Worm (Caenorhabditis elegans): ENCODE results near the gene F59C12.4.

The F59C12.4 gene

ce11 chrX:16602457-16602856 lies at the start of gene F59C12.4:
Gene F59C12.4, minus strand, starts transcription at chrX:16602622.
- TF ChIP-seq elt-4 (tag; optimal IDR thresholded peaks at IDR 0.05): no peak
- TF ChIP-seq ceh-2 (tag; optimal IDR thresholded peaks at IDR 0.05): no peak
- peak; percentile 59 for TF ChIP-seq sox-2 (GFP tag; IDR thresholded peaks at IDR 0.05)
- TF ChIP-seq unc-86 (tag; optimal IDR thresholded peaks at IDR 0.05): peak; percentile 28
- TF ChIP-seq sdc-2 (tag; optimal IDR thresholded peaks at IDR 0.05): peak; percentile 38
- TF ChIP-seq zip-5 (tag; optimal IDR thresholded peaks at IDR 0.05): no peak
- no peak for TF ChIP-seq unc-3 (GFP tag; conservative IDR thresholded peaks at IDR 0.05)
- TF ChIP-seq unc-3 (tag; optimal IDR thresholded peaks at IDR 0.05): no peak
- no peak for TF ChIP-seq unc-42 (tag; optimal IDR thresholded peaks at IDR 0.05)
- TF ChIP-seq sox-4 (tag; optimal IDR thresholded peaks at IDR 0.05): no peak
- peak; percentile 70 for TF ChIP-seq ref-2 (tag; optimal IDR thresholded peaks at IDR 0.05)
- no peak for TF ChIP-seq tbx-2 (tag; optimal IDR thresholded peaks at IDR 0.05)
- TF ChIP-seq pha-4 (tag; optimal IDR thresholded peaks at IDR 0.05): no peak
- no peak for TF ChIP-seq pag-3 (tag; optimal IDR thresholded peaks at IDR 0.05; ENCODE audit: borderline replicate concordance)
- TF ChIP-seq lin-11 (tag; optimal IDR thresholded peaks at IDR 0.05): peak; percentile 15
- TF ChIP-seq nhr-232 (tag; optimal IDR thresholded peaks at IDR 0.05): peak; percentile 28
- no peak for TF ChIP-seq K02D7.2 (tag; optimal IDR thresholded peaks at IDR 0.05)
- TF ChIP-seq T23F11.4 (GFP tag; optimal IDR thresholded peaks at IDR 0.05): no peak
- no peak for TF ChIP-seq hlh-13 (GFP tag; optimal IDR thresholded peaks at IDR 0.05)
- TF ChIP-seq gmeb-2 (tag; optimal IDR thresholded peaks at IDR 0.05): peak; percentile 49
- TF ChIP-seq pat-9 (tag; optimal IDR thresholded peaks at IDR 0.05): peak; percentile 25
- TF ChIP-seq hlh-30 (tag; optimal IDR thresholded peaks at IDR 0.05; ENCODE audit: insufficient read depth): peak; percentile 39
- TF ChIP-seq nhr-11 (tag; optimal IDR thresholded peaks at IDR 0.05): no peak
- TF ChIP-seq pax-1 (tag; optimal IDR thresholded peaks at IDR 0.05): no peak
- no peak for TF ChIP-seq lim-6 (tag; optimal IDR thresholded peaks at IDR 0.05)
- TF ChIP-seq madf-2 (tag; optimal IDR thresholded peaks at IDR 0.05): no peak
- TF ChIP-seq npax-4 (tag; optimal IDR thresholded peaks at IDR 0.05): peak; percentile 1
- TF ChIP-seq hlh-8 (tag; optimal IDR thresholded peaks at IDR 0.05): no peak
- no peak for TF ChIP-seq dmd-4 (tag; optimal IDR thresholded peaks at IDR 0.05; ENCODE audit: borderline replicate concordance)
- TF ChIP-seq hlh-6 (tag; optimal IDR thresholded peaks at IDR 0.05): peak; percentile 68
- peak; percentile 55 for TF ChIP-seq ceh-19 (GFP tag; optimal IDR thresholded peaks at IDR 0.05)
- peak; percentile 53 for TF ChIP-seq elt-2 (tag; optimal IDR thresholded peaks at IDR 0.05)
- TF ChIP-seq ceh-24 (tag; optimal IDR thresholded peaks at IDR 0.05): no peak
- peak; percentile 50 for TF ChIP-seq C38D4.7 (GFP tag; optimal IDR thresholded peaks at IDR 0.05)
- peak; percentile 3 for TF ChIP-seq pha-2 (tag; optimal IDR thresholded peaks at IDR 0.05)
- TF ChIP-seq ceh-22 (tag; optimal IDR thresholded peaks at IDR 0.05): no peak
- TF ChIP-seq Y22D7AL.16 (tag; optimal IDR thresholded peaks at IDR 0.05): peak; percentile 27
- TF ChIP-seq ceh-14 (tag; optimal IDR thresholded peaks at IDR 0.05): no peak
- peak; percentile 65 for TF ChIP-seq che-1 (tag; optimal IDR thresholded peaks at IDR 0.05)
- TF ChIP-seq pqm-1 (tag; optimal IDR thresholded peaks at IDR 0.05): no peak
- no peak for TF ChIP-seq fax-1 (tag; optimal IDR thresholded peaks at IDR 0.05)
- TF ChIP-seq F13H6.1 (tag; optimal IDR thresholded peaks at IDR 0.05): no peak
- TF ChIP-seq C08G9.2 (tag; optimal IDR thresholded peaks at IDR 0.05): peak; percentile 14
- TF ChIP-seq pros-1 (tag; optimal IDR thresholded peaks at IDR 0.05): no peak
- no peak for TF ChIP-seq ceh-48 (tag; optimal IDR thresholded peaks at IDR 0.05)
- TF ChIP-seq ttx-3 (tag; optimal IDR thresholded peaks at IDR 0.05): no peak
- peak; percentile 8 for TF ChIP-seq tbx-7 (tag; optimal IDR thresholded peaks at IDR 0.05)
- no peak for TF ChIP-seq nfya-1 (tag; optimal IDR thresholded peaks at IDR 0.05)
- peak; percentile 61 for TF ChIP-seq ceh-34 (tag; optimal IDR thresholded peaks at IDR 0.05)
- TF ChIP-seq syd-9 (tag; optimal IDR thresholded peaks at IDR 0.05): no peak
- TF ChIP-seq mec-3 (tag; optimal IDR thresholded peaks at IDR 0.05; ENCODE audit: borderline replicate concordance): no peak
- peak; percentile 57 for TF ChIP-seq ceh-6 (GFP tag; optimal IDR thresholded peaks at IDR 0.05)
- TF ChIP-seq fkh-10 (GFP tag; optimal IDR thresholded peaks at IDR 0.05): no peak
- TF ChIP-seq ceh-18 (tag; optimal IDR thresholded peaks at IDR 0.05): no peak
